Worm (Caenorhabditis elegans) whole organism, young adult: ENCODE results near the gene ZK682.7.

ENCODE experiments used
- F10E7.11 ChIP-seq: sonication (generic microtip); optimal IDR thresholded peaks from 2 replicates; lab custom pipeline; 2017; ENCODE audit warnings: mild to moderate bottlenecking, missing genetic modification characterization, moderate library complexity, missing compliant biosample characterization
- F33H1.4 ChIP-seq: fragments of 200-800 bp; sonication (Bioruptor generic); IDR thresholded peaks from 2 replicates; pipeline ENCODE4 v1.3.6; 2022; ENCODE audit warnings: missing genetic modification reagents, missing genetic modification characterization, missing compliant biosample characterization
- F39B2.1 ChIP-seq: fragments of 200-800 bp; sonication (Bioruptor generic); IDR thresholded peaks from 2 replicates; pipeline ENCODE4 v1.3.6; 2022; ENCODE audit warnings: missing genetic modification reagents, missing genetic modification characterization, missing compliant biosample characterization
- F49E8.2 ChIP-seq: sonication (generic microtip); optimal IDR thresholded peaks from 3 replicates; lab custom pipeline; 2017; ENCODE audit warnings: missing genetic modification characterization, mild to moderate bottlenecking, missing compliant biosample characterization, antibody characterized with exemption, moderate library complexity; ENCODE audit not compliant: insufficient read depth
- K12H6.12 ChIP-seq: fragments of 200-800 bp; sonication (Bioruptor generic); optimal IDR thresholded peaks from 2 replicates; lab custom pipeline; 2018; ENCODE audit warnings: mild to moderate bottlenecking, missing genetic modification characterization, missing compliant biosample characterization
- Y53F4B.3 ChIP-seq: fragments of 200-800 bp; sonication (Bioruptor generic); IDR thresholded peaks from 2 replicates; pipeline ENCODE4 v1.3.6; 2022; ENCODE audit warnings: missing genetic modification reagents, missing genetic modification characterization, missing compliant biosample characterization
- Y53G8AR.9 ChIP-seq: fragments of 200-800 bp; sonication (Bioruptor generic); conservative IDR thresholded peaks from 2 replicates; pipeline ENCODE4 v1.3.6; 2022; ENCODE audit warnings: missing genetic modification reagents, missing genetic modification characterization, missing compliant biosample characterization
- ZK185.1 ChIP-seq: sonication (generic microtip); optimal IDR thresholded peaks from 2 replicates; lab custom pipeline; 2016; ENCODE audit warnings: mild to moderate bottlenecking, missing genetic modification characterization, missing compliant biosample characterization; ENCODE audit not compliant: poor library complexity, severe bottlenecking
- akir-1 ChIP-seq: fragments of 200-800 bp; sonication (Bioruptor generic); optimal IDR thresholded peaks from 2 replicates; lab custom pipeline; 2018; ENCODE audit warnings: mild to moderate bottlenecking, missing genetic modification characterization, moderate library complexity, missing compliant biosample characterization
- ama-1 ChIP-seq, 3 experiments: fragments of 150-350 bp in 1 of 3; sonication (generic microtip) in 2 of 3; optimal IDR thresholded peaks; 2 replicates each; lab custom pipeline; 2014 to 2018; ENCODE audit warnings: missing biosample characterization in 2 of 3, missing genetic modification characterization in 2 of 3, missing genetic modification reagents in 2 of 3
- aptf-2 ChIP-seq: fragments of 200-800 bp; sonication (Bioruptor generic); conservative IDR thresholded peaks from 2 replicates; pipeline ENCODE4 v1.3.6; 2022; ENCODE audit warnings: missing genetic modification reagents, missing genetic modification characterization, missing compliant biosample characterization
- attf-3 ChIP-seq: fragments of 200-800 bp; sonication (Bioruptor generic); conservative IDR thresholded peaks from 2 replicates; pipeline ENCODE4 v1.3.6; 2022; ENCODE audit warnings: missing genetic modification reagents, missing genetic modification characterization, missing compliant biosample characterization
- attf-5 ChIP-seq: fragments of 200-800 bp; sonication (Bioruptor generic); optimal IDR thresholded peaks from 2 replicates; lab custom pipeline; 2018; ENCODE audit warnings: mild to moderate bottlenecking, missing genetic modification characterization, missing compliant biosample characterization
- attf-6 ChIP-seq: fragments of 200-800 bp; sonication (Bioruptor generic); IDR thresholded peaks from 2 replicates; pipeline ENCODE4 v1.3.6; 2022; ENCODE audit warnings: missing genetic modification reagents, missing genetic modification characterization, missing compliant biosample characterization
- bed-2 ChIP-seq: fragments of 200-800 bp; sonication (Bioruptor generic); IDR thresholded peaks from 2 replicates; pipeline ENCODE4 v1.3.6; 2022; ENCODE audit warnings: missing genetic modification reagents, missing genetic modification characterization, missing compliant biosample characterization
- cebp-1 ChIP-seq, 2 experiments: fragments of 200-800 bp in 1 of 2; sonication (Bioruptor generic) in 1 of 2; sonication (generic microtip) in 1 of 2; IDR thresholded peaks in 1 of 2; optimal IDR thresholded peaks in 1 of 2; 2 replicates each; pipeline versions ENCODE4 v1.3.6 to Lab custom; 2017 to 2022; ENCODE audit warnings: missing compliant biosample characterization in 2 of 2, missing genetic modification characterization in 2 of 2, mild to moderate bottlenecking in 1 of 2, missing genetic modification reagents in 1 of 2, moderate library complexity in 1 of 2
- ceh-100 ChIP-seq: fragments of 200-800 bp; sonication (Bioruptor generic); IDR thresholded peaks from 2 replicates; pipeline ENCODE4 v1.3.6; 2022; ENCODE audit warnings: missing genetic modification reagents, missing genetic modification characterization, missing compliant biosample characterization
- ceh-58 ChIP-seq: fragments of 200-800 bp; sonication (Bioruptor generic); IDR thresholded peaks from 2 replicates; pipeline ENCODE4 v1.3.6; 2022; ENCODE audit warnings: missing genetic modification characterization, missing compliant biosample characterization
- egl-44 ChIP-seq: fragments of 200-800 bp; sonication (Bioruptor generic); IDR thresholded peaks from 2 replicates; pipeline ENCODE4 v1.3.6; 2022; ENCODE audit warnings: missing genetic modification reagents, missing genetic modification characterization, missing compliant biosample characterization
- egrh-3 ChIP-seq: fragments of 200-800 bp; sonication (Bioruptor generic); IDR thresholded peaks from 2 replicates; pipeline ENCODE4 v1.3.6; 2022; ENCODE audit warnings: missing genetic modification reagents, missing genetic modification characterization, missing compliant biosample characterization
- ekl-4 ChIP-seq: fragments of 200-800 bp; sonication (Bioruptor generic); IDR thresholded peaks from 2 replicates; pipeline ENCODE4 v1.3.6; 2022; ENCODE audit warnings: missing genetic modification reagents, missing genetic modification characterization, missing compliant biosample characterization
- fkh-3 ChIP-seq: sonication (generic microtip); optimal IDR thresholded peaks from 2 replicates; lab custom pipeline; 2016; ENCODE audit warnings: mild to moderate bottlenecking, missing genetic modification characterization, missing compliant biosample characterization
- hlh-26 ChIP-seq: fragments of 200-800 bp; sonication (Bioruptor generic); conservative IDR thresholded peaks from 2 replicates; pipeline ENCODE4 v1.3.6; 2022; ENCODE audit warnings: missing genetic modification reagents, missing genetic modification characterization, missing compliant biosample characterization
- hrde-1 ChIP-seq: sonication (generic microtip); optimal IDR thresholded peaks from 2 replicates; lab custom pipeline; 2016; ENCODE audit warnings: missing genetic modification characterization, mild to moderate bottlenecking, missing compliant biosample characterization, moderate library complexity, missing genotype, missing genetic modification reagents, borderline replicate concordance
- hsf-1 ChIP-seq: fragments of 200-800 bp; sonication (Bioruptor generic); IDR thresholded peaks from 2 replicates; pipeline ENCODE4 v1.3.6; 2022; ENCODE audit warnings: missing genetic modification reagents, missing genetic modification characterization, missing compliant biosample characterization
- lag-1 ChIP-seq: fragments of 200-800 bp; sonication (Bioruptor generic); IDR thresholded peaks from 2 replicates; pipeline ENCODE4 v1.3.6; 2022; ENCODE audit warnings: missing genetic modification reagents, missing genetic modification characterization, missing compliant biosample characterization
- let-607 ChIP-seq, 2 experiments: fragments of 200-800 bp in 1 of 2; sonication (Bioruptor generic) in 1 of 2; sonication (generic microtip) in 1 of 2; optimal IDR thresholded peaks; 2 replicates each; lab custom pipeline; 2016 to 2018; ENCODE audit warnings: mild to moderate bottlenecking in 2 of 2, missing compliant biosample characterization in 2 of 2, missing genetic modification characterization in 2 of 2, moderate library complexity in 2 of 2, missing genotype in 1 of 2
- lin-40 ChIP-seq: sonication (generic microtip); optimal IDR thresholded peaks from 2 replicates; lab custom pipeline; 2016; ENCODE audit warnings: missing genetic modification characterization, mild to moderate bottlenecking, missing compliant biosample characterization, missing genotype, missing genetic modification reagents
- lir-1 ChIP-seq: fragments of 200-800 bp; sonication (Bioruptor generic); conservative IDR thresholded peaks from 2 replicates; pipeline ENCODE4 v1.3.6; 2022; ENCODE audit warnings: missing genetic modification reagents, missing genetic modification characterization, missing compliant biosample characterization
- lsl-1 ChIP-seq: fragments of 200-800 bp; sonication (Bioruptor generic); optimal IDR thresholded peaks from 2 replicates; lab custom pipeline; 2018; ENCODE audit warnings: mild to moderate bottlenecking, missing genetic modification characterization, moderate library complexity, missing compliant biosample characterization
- madf-10 ChIP-seq: sonication (generic microtip); optimal IDR thresholded peaks from 2 replicates; lab custom pipeline; 2016; ENCODE audit warnings: mild to moderate bottlenecking, missing genetic modification characterization, missing compliant biosample characterization
- mcd-1 ChIP-seq: fragments of 200-800 bp; sonication (Bioruptor generic); IDR thresholded peaks from 2 replicates; pipeline ENCODE4 v1.3.6; 2022; ENCODE audit warnings: missing genetic modification reagents, missing genetic modification characterization, missing compliant biosample characterization
- nhr-80 ChIP-seq: sonication (generic microtip); optimal IDR thresholded peaks from 2 replicates; lab custom pipeline; 2016; ENCODE audit warnings: missing genetic modification characterization, missing compliant biosample characterization
- pbrm-1 ChIP-seq: fragments of 200-800 bp; sonication (Bioruptor generic); IDR thresholded peaks from 2 replicates; pipeline ENCODE4 v1.3.6; 2022; ENCODE audit warnings: missing genetic modification reagents, missing genetic modification characterization, missing compliant biosample characterization
- sea-2 ChIP-seq: fragments of 200-800 bp; sonication (Bioruptor generic); IDR thresholded peaks from 2 replicates; pipeline ENCODE4 v1.3.6; 2022; ENCODE audit warnings: missing genetic modification characterization, missing compliant biosample characterization
- snpc-1.1 ChIP-seq: sonication (generic microtip); optimal IDR thresholded peaks from 2 replicates; lab custom pipeline; 2017; ENCODE audit warnings: missing genetic modification characterization, mild to moderate bottlenecking, missing compliant biosample characterization, antibody characterized with exemption, moderate library complexity, missing genotype, missing genetic modification reagents; ENCODE audit not compliant: insufficient read depth
- snpc-3.4 ChIP-seq: sonication (generic microtip); optimal IDR thresholded peaks from 2 replicates; lab custom pipeline; 2017; ENCODE audit warnings: missing genetic modification characterization, mild to moderate bottlenecking, missing compliant biosample characterization, antibody characterized with exemption, moderate library complexity, missing genotype, missing genetic modification reagents
- snpc-4 ChIP-seq, 5 experiments: fragments of 150-350 bp in 1 of 5; sonication (generic microtip) in 4 of 5; optimal IDR thresholded peaks; 2 replicates each; lab custom pipeline; 2014 to 2018; ENCODE audit warnings: missing genetic modification characterization in 5 of 5, missing biosample characterization in 3 of 5, antibody characterized with exemption in 2 of 5, mild to moderate bottlenecking in 2 of 5, missing compliant biosample characterization in 2 of 5, missing genotype in 2 of 5, moderate library complexity in 2 of 5, missing genetic modification reagents in 1 of 5
- sptf-2 ChIP-seq: fragments of 200-800 bp; sonication (Bioruptor generic); optimal IDR thresholded peaks from 2 replicates; lab custom pipeline; 2018; ENCODE audit warnings: mild to moderate bottlenecking, missing genetic modification characterization, missing compliant biosample characterization
- tbx-9 ChIP-seq: sonication (generic microtip); optimal IDR thresholded peaks from 2 replicates; lab custom pipeline; 2016; ENCODE audit warnings: borderline replicate concordance, missing genetic modification characterization, inconsistent platforms, missing compliant biosample characterization
- ztf-26 ChIP-seq: sonication (generic microtip); optimal IDR thresholded peaks from 2 replicates; lab custom pipeline; 2017; ENCODE audit warnings: missing genetic modification characterization, missing compliant biosample characterization
- ztf-6 ChIP-seq: fragments of 200-800 bp; sonication (Bioruptor generic); IDR thresholded peaks from 2 replicates; pipeline ENCODE4 v1.3.6; 2022; ENCODE audit warnings: missing genetic modification reagents, missing genetic modification characterization, missing compliant biosample characterization

ZK682.7 gene

DNA sequence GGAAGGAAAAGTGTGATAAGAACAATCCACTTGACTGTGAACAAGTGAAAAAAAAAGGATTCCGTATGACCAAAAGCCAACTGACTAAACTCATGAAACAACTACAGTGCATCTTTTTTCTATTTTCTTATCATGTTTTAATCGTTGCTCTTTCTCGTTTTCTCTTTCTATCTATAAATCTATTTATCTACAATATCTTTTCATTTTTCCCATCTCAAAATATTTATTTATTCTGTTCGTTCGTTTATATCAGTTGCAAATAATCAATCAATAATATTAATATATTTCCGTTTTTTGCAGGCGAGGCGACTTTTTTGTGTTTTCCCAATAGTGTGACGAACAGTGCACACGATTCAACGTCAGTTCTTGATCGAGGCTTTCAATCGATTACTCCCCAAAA lies 5.4 kb upstream of the ZK682.7 start, which contains the start of gene F44A2.5:
TSS of gene F44A2.5 (plus strand) at position 301 of the 400 bp plus-strand sequence.
- TF ChIP-seq lin-40 (tag; lab: Kevin White, UChicago) (no peak), egl-44 (GFP tag; lab: Robert Waterston, UW) (no peak), Y53G8AR.9 (GFP tag; lab: Robert Waterston, UW) (no peak), aptf-2 (GFP tag; lab: Robert Waterston, UW) (no peak), nhr-80 (no peak), mcd-1 (GFP tag; lab: Robert Waterston, UW) (no peak), lir-1 (GFP tag; lab: Robert Waterston, UW) (no peak), ekl-4 (GFP tag; lab: Robert Waterston, UW) (no peak), madf-10 (tag; lab: Kevin White, UChicago) (no peak), ztf-6 (GFP tag; lab: Robert Waterston, UW) (no peak)

DNA sequence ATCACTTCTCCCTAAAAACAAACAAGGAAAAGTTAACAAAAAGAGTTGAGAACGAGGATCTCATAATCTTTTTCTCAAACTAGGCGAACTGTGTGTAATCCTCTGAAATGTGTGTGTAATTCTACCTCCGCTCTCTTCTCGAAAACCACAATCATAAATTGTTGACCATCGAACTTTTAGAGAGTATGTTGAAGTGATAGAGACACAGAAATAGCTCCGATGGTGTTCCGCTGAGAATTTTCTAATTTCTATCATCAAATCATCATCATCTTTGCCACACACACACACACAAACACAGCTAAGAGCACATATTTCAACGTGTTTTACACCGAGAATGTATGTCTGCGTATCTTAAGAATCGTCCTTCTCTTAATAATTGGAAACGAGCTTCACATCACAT lies 3.6 kb upstream of the ZK682.7 start:
- no peak for TF ChIP-seq F39B2.1 (GFP tag; lab: Robert Waterston, UW)
- no peak for TF ChIP-seq lsl-1 (GFP tag; lab: Kevin White, UChicago)
- no peak for TF ChIP-seq fkh-3 (tag; lab: Kevin White, UChicago)
- no peak for TF ChIP-seq hsf-1 (GFP tag; lab: Robert Waterston, UW)

DNA sequence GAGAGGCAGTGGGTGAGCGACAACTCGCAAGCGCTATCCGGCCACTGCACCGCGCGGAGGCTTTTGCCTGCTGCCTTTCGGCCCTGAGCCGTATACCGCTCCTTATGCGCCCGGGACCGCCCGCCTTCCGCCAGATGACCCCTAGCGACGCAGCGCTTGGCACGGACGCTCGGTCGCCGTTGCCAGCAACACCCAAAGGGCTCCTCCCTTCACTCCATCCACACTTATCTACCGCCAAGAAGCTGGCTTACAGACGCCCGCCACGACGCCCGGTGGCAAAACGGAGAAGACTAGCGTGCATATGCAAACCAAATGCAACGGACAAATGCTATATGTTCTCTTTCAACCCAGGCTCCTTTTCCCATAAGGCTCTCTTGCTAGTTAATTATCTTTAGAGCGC lies 1.4 kb upstream of the ZK682.7 start:
- TF ChIP-seq snpc-3.4 (tag; lab: Kevin White, UChicago): no peak
- no peak for TF ChIP-seq lir-1 (GFP tag; lab: Robert Waterston, UW)
- 0 out of 2 replicates have a peak, but pooled peaks have one; percentile 14 for TF ChIP-seq attf-3 (GFP tag; lab: Robert Waterston, UW)
- no peak for TF ChIP-seq ceh-100 (GFP tag; lab: Robert Waterston, UW)
- no peak for TF ChIP-seq hrde-1 (tag; lab: Kevin White, UChicago)
- no peak for TF ChIP-seq pbrm-1 (GFP tag; lab: Robert Waterston, UW)
- TF ChIP-seq F33H1.4 (GFP tag; lab: Robert Waterston, UW): no peak
- TF ChIP-seq lag-1 (GFP tag; lab: Robert Waterston, UW): no peak
- no peak for TF ChIP-seq hlh-26
- no peak for TF ChIP-seq K12H6.12 (tag; lab: Kevin White, UChicago)
- no peak for TF ChIP-seq attf-5 (GFP tag; lab: Kevin White, UChicago)
- no peak for TF ChIP-seq sea-2 (GFP tag; lab: Robert Waterston, UW)
- TF ChIP-seq cebp-1 (GFP tag; IDR thresholded peaks at IDR 0.05; lab: Robert Waterston, UW): no peak
- no peak for TF ChIP-seq cebp-1 (tag; optimal IDR thresholded peaks at IDR 0.05; lab: Kevin White, UChicago)
- TF ChIP-seq egrh-3 (GFP tag; lab: Robert Waterston, UW): peak; percentile 93
- no peak for TF ChIP-seq F10E7.11 (tag; lab: Kevin White, UChicago)
- no peak for TF ChIP-seq ama-1 (optimal IDR thresholded peaks at IDR 0.05; lab: Kevin White, UChicago)
- TF ChIP-seq ama-1 (GFP tag; optimal IDR thresholded peaks at IDR 0.05; lab: Kevin White, UChicago): no peak
- no peak for TF ChIP-seq tbx-9
- TF ChIP-seq akir-1: no peak
- no peak for TF ChIP-seq F49E8.2 (tag; lab: Kevin White, UChicago)
- no peak for TF ChIP-seq ZK185.1 (tag; lab: Kevin White, UChicago)
- TF ChIP-seq bed-2: 0 out of 2 replicates have a peak, but pooled peaks have one; percentile 47
- no peak for TF ChIP-seq snpc-1.1
- TF ChIP-seq Y53F4B.3: no peak
- no peak for TF ChIP-seq ztf-26 (tag; lab: Kevin White, UChicago)
- TF ChIP-seq ztf-6 (GFP tag; lab: Robert Waterston, UW): no peak
- no peak for TF ChIP-seq F39B2.1 (GFP tag; lab: Robert Waterston, UW)
- TF ChIP-seq aptf-2 (GFP tag; lab: Robert Waterston, UW): no peak
- no peak for TF ChIP-seq lin-40 (tag; lab: Kevin White, UChicago)
- TF ChIP-seq let-607 (tag; optimal IDR thresholded peaks at IDR 0.05; lab: Kevin White, UChicago): no peak
- TF ChIP-seq attf-6 (GFP tag; lab: Robert Waterston, UW): no peak
- no peak for TF ChIP-seq sptf-2 (GFP tag; lab: Kevin White, UChicago)
- no peak for TF ChIP-seq snpc-4 (GFP tag; optimal IDR thresholded peaks at IDR 0.05; lab: Kevin White, UChicago)
- TF ChIP-seq snpc-4 (tag; optimal IDR thresholded peaks at IDR 0.05; lab: Kevin White, UChicago): no peak
- no peak for TF ChIP-seq ceh-58 (GFP tag; lab: Robert Waterston, UW)
